Worm (Caenorhabditis elegans) whole organism, late embryonic: ENCODE measurements around the gene R12B2.8.

Source experiments
- nfya-1 ChIP-seq: sonication (generic microtip); optimal IDR thresholded peaks from 2 replicates; lab custom pipeline; 2017; ENCODE audit warnings: missing genetic modification characterization, mild to moderate bottlenecking, missing compliant biosample characterization, antibody characterized with exemption, moderate library complexity
- rnt-1 ChIP-seq: sonication (generic microtip); optimal IDR thresholded peaks from 2 replicates; lab custom pipeline; 2016; ENCODE audit warnings: missing genetic modification characterization, missing compliant biosample characterization

- TF ChIP-seq rnt-1 (tag; lab: Kevin White, UChicago) (no peak), nfya-1 (no peak)
Observed at ce11 chrIII:5875418-5875702, 51.6 kb downstream of the R12B2.8 start.
